Fruit fly (Drosophila melanogaster) whole organism, wandering third instar larva: ENCODE results near the gene fau.

ENCODE experiments used
- CG32264 ChIP-seq: fragments of 200-800 bp; sonication (Bioruptor generic); optimal IDR thresholded peaks from 2 replicates; lab custom pipeline; 2016; ENCODE audit warnings: missing biosample characterization, missing genetic modification characterization
- CG9705 ChIP-seq: fragments of 200-800 bp; sonication (Bioruptor generic); optimal IDR thresholded peaks from 2 replicates; lab custom pipeline; 2018; ENCODE audit warnings: missing biosample characterization, mild to moderate bottlenecking, missing genetic modification characterization
- CrebA ChIP-seq: fragments of 200-800 bp; sonication (Bioruptor generic); optimal IDR thresholded peaks from 2 replicates; lab custom pipeline; 2016; ENCODE audit warnings: missing biosample characterization, mild to moderate bottlenecking, missing genetic modification characterization, borderline replicate concordance
- Dfd ChIP-seq: fragments of >200 bp; optimal IDR thresholded peaks from 2 replicates; lab custom pipeline; 2017; ENCODE audit warnings: missing biosample characterization, missing genetic modification characterization
- Dif ChIP-seq: fragments of 200-275, 200-300 bp; sonication (Bioruptor generic); optimal IDR thresholded peaks from 2 replicates; lab custom pipeline; 2018; ENCODE audit warnings: missing biosample characterization, missing genetic modification characterization; ENCODE audit not compliant: partially characterized antibody
- GATAd ChIP-seq: sonication (Bioruptor generic); optimal IDR thresholded peaks from 2 replicates; lab custom pipeline; 2016; ENCODE audit warnings: missing biosample characterization, missing genetic modification characterization
- HLH106 ChIP-seq: fragments of 200-800 bp; optimal IDR thresholded peaks from 3 replicates; lab custom pipeline; 2019; ENCODE audit warnings: missing biosample characterization, mild to moderate bottlenecking, missing genetic modification characterization, moderate library complexity
- Hr78 ChIP-seq: fragments of >200 bp; optimal IDR thresholded peaks from 2 replicates; lab custom pipeline; 2017; ENCODE audit warnings: missing biosample characterization, missing genetic modification characterization
- Hr83 ChIP-seq: fragments of 200-300 bp; sonication (Bioruptor generic); optimal IDR thresholded peaks from 2 replicates; lab custom pipeline; 2016; ENCODE audit warnings: missing biosample characterization, mild to moderate bottlenecking, missing genetic modification characterization, moderate library complexity; ENCODE audit not compliant: poor library complexity, severe bottlenecking
- Myc ChIP-seq: fragments of >200 bp; optimal IDR thresholded peaks from 2 replicates; lab custom pipeline; 2017
- Rel ChIP-seq, 2 experiments: fragments of 200-800 bp; sonication (Bioruptor generic) in 1 of 2; optimal IDR thresholded peaks; 2 replicates in 1 of 2; 3 replicates in 1 of 2; lab custom pipeline; 2016 to 2019; ENCODE audit warnings: mild to moderate bottlenecking in 2 of 2, missing biosample characterization in 2 of 2, missing genetic modification characterization in 2 of 2, moderate library complexity in 1 of 2
- Sp1 ChIP-seq: fragments of 200-800 bp; sonication (Bioruptor generic); optimal IDR thresholded peaks from 3 replicates; lab custom pipeline; 2019; ENCODE audit warnings: missing biosample characterization, mild to moderate bottlenecking, missing genetic modification characterization, moderate library complexity
- Vsx2 ChIP-seq: fragments of 200-300, 225-300 bp; sonication (Bioruptor generic); optimal IDR thresholded peaks from 2 replicates; lab custom pipeline; 2018; ENCODE audit warnings: missing biosample characterization, missing genetic modification characterization; ENCODE audit not compliant: partially characterized antibody
- br ChIP-seq: fragments of 200-800 bp; sonication (Bioruptor generic); optimal IDR thresholded peaks from 2 replicates; lab custom pipeline; 2016; ENCODE audit warnings: missing biosample characterization, missing genetic modification characterization
- brk ChIP-seq: fragments of 200-800 bp; sonication (Bioruptor generic); optimal IDR thresholded peaks from 2 replicates; lab custom pipeline; 2016; ENCODE audit warnings: missing biosample characterization, mild to moderate bottlenecking, missing genetic modification characterization
- dl ChIP-seq, 2 experiments: fragments of 175-275, 200-275 bp in 1 of 2; fragments of 200-275 bp in 1 of 2; sonication (Bioruptor generic); optimal IDR thresholded peaks; lab custom pipeline; 2018; ENCODE audit warnings: mild to moderate bottlenecking in 2 of 2, missing biosample characterization in 2 of 2, missing genetic modification characterization in 2 of 2, moderate library complexity in 2 of 2; ENCODE audit not compliant: partially characterized antibody in 2 of 2, insufficient read depth in 1 of 2
- dsf ChIP-seq: sonication (Bioruptor generic); optimal IDR thresholded peaks from 2 replicates; lab custom pipeline; 2016; ENCODE audit warnings: missing biosample characterization, missing genetic modification characterization, borderline replicate concordance
- ey ChIP-seq: fragments of 200-800 bp; sonication (Bioruptor generic); optimal IDR thresholded peaks from 2 replicates; lab custom pipeline; 2016; ENCODE audit warnings: missing biosample characterization, missing genetic modification characterization
- foxo ChIP-seq, 2 experiments: fragments of 200-800 bp; sonication (Bioruptor generic); optimal IDR thresholded peaks; 2 replicates in 1 of 2; 3 replicates in 1 of 2; lab custom pipeline; 2016 to 2017; ENCODE audit warnings: missing biosample characterization in 2 of 2, missing genetic modification characterization in 2 of 2
- fru ChIP-seq: fragments of 200-800 bp; sonication (Bioruptor generic); optimal IDR thresholded peaks from 3 replicates; lab custom pipeline; 2016; ENCODE audit warnings: missing biosample characterization, mild to moderate bottlenecking, missing genetic modification characterization
- jim ChIP-seq: fragments of 175-275, 200-325 bp; sonication (Bioruptor generic); optimal IDR thresholded peaks from 2 replicates; lab custom pipeline; 2016; ENCODE audit warnings: missing biosample characterization, mild to moderate bottlenecking, missing genetic modification characterization
- lola ChIP-seq: fragments of >200 bp; optimal IDR thresholded peaks from 2 replicates; lab custom pipeline; 2017; ENCODE audit warnings: missing biosample characterization, missing genetic modification characterization
- pan ChIP-seq: fragments of >200 bp; optimal IDR thresholded peaks from 2 replicates; lab custom pipeline; 2017
- psq ChIP-seq: fragments of 200-800 bp; sonication (Bioruptor generic); optimal IDR thresholded peaks from 3 replicates; lab custom pipeline; 2017; ENCODE audit warnings: missing biosample characterization, mild to moderate bottlenecking, missing genetic modification characterization, moderate library complexity
- rgr ChIP-seq: fragments of 200-800 bp; sonication (Bioruptor generic); optimal IDR thresholded peaks from 3 replicates; lab custom pipeline; 2016; ENCODE audit warnings: missing biosample characterization, mild to moderate bottlenecking, missing genetic modification characterization
- tai ChIP-seq: sonication (Bioruptor generic); optimal IDR thresholded peaks from 2 replicates; lab custom pipeline; 2016; ENCODE audit warnings: missing biosample characterization, missing genetic modification characterization
- woc ChIP-seq: sonication (Bioruptor generic); optimal IDR thresholded peaks from 2 replicates; lab custom pipeline; 2016; ENCODE audit warnings: missing biosample characterization, mild to moderate bottlenecking, missing genetic modification characterization

fau gene

DNA sequence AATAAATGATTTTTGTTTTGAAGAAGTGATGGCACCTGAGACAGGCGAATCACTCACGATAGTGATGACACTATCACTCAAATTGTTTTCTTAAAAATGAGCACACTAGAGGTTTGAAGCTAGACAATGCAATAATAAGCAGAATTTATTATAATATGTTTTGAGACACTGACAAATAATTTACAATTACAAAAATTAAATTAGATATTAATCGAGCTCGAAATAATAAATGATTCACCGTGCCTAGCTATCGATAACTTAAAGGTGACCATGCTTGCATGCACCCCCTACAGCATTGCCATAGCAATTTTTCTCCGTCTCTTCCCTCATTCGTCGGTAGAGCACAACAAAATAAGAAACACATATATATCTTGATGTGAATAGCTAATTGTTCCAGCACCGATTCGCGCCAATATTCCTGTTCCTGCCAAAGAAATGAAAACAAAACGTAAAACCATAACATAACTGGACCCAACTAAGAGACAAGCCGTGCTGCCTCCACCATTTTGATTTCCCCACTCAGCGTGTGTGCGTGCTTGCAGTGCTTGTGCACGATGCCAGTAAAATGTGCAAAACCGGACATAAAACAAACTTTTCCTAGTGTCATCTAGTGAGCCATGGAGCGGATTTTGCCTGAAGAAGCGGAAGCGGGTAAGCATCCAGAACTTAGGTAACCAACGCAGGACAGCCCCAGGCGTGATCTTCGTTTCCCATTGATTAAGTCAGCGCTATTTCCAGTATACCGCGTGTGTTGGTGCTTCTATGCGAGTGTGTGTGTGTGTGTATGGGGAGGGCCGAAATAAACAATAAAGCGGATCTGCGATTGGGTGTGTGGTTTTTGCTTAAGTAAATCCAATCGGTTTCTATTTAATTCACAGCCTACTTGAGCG is 16.0 kb downstream of the fau start, which contains the start of the genes MED7 and Cap-H2 (continued):
- TF ChIP-seq CG32264 (GFP tag; lab: Kevin White, UChicago) (peak; percentile 43), Sp1 (GFP tag; lab: Kevin White, UChicago) (no peak), rgr (peak; percentile 77), GATAd (peak; percentile 4), lola (no peak), Vsx2 (GFP tag; lab: Kevin White, UChicago) (no peak), woc (GFP tag; lab: Kevin White, UChicago) (peak; percentile 91), Hr78 (GFP tag; lab: Kevin White, UChicago) (no peak), tai (GFP tag; lab: Kevin White, UChicago) (peak; percentile 90), ey (peak; percentile 75), Myc (lab: Kevin White, UChicago) (peak; percentile 4)
- TF ChIP-seq, all 38 proteins: peak for 24

- TF ChIP-seq jim (GFP tag; lab: Kevin White, UChicago) (no peak), Hr78 (GFP tag; lab: Kevin White, UChicago) (no peak), br (GFP tag; lab: Kevin White, UChicago) (no peak), CG32264 (GFP tag; lab: Kevin White, UChicago) (no peak), pan (lab: Kevin White, UChicago) (no peak), HLH106 (tag; lab: Kevin White, UChicago) (no peak)
Observed at dm6 chr3R:10759348-10759847, 17.8 kb downstream of the fau start, which contains the start of gene CG31272. CG31272 (minus strand) TSS chr3R:10759398.

- TF ChIP-seq psq (GFP tag; lab: Kevin White, UChicago): no peak
Observed at dm6 chr3R:10755534-10755933, 21.6 kb downstream of the fau start, which contains the start of gene CG14691. CG14691 (minus strand) TSS chr3R:10755634.

DNA sequence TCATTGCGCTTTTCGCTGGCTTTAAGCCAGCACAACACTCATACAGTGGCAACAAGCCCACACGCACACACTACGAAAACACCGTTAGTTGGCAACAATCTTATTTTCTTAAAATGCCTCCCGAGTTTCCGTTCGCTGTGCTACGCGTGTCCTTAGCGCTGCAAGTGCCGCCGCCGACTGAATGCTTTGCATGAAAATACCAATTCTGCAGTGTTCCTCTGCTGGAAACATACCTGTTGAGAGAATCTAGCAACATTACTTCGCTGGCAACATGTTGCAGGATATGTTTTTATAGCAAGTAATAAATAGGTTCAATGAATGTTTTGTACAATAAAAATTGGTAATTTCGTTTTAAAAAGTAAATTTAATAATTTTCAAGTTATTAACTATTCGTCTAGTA is 26.1 kb downstream of the fau start, which contains the start of gene TkR86C:
Gene TkR86C (minus strand): TSS at position 168 of the 400 bp plus-strand sequence.
- TF ChIP-seq pan (lab: Kevin White, UChicago) (no peak), dl (GFP tag; optimal IDR thresholded peaks at IDR 0.05; lab: Kevin White, UChicago; ENCODE audit: insufficient read depth in 1 of 2, partially characterized antibody in 2 of 2) (no peak), Myc (lab: Kevin White, UChicago) (no peak)

DNA sequence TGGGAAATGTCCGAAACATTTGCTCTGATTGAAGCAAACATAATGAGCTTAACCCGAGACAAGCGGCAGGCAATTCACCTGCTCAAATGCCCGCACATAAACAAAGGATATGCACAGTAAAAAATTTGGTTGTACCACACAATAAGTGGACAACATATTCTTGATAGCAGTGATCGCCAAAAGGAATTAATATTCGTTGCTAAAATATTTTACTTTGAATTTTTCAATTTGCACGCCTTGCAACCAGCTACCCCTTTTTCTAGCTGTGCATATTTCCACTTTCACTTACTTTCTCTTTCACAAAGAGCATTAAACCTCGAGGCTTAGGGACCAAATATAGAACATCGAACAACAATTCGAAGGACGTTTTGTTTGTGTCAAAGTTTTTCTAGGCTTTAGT is 29.5 kb downstream of the fau start:
- TF ChIP-seq Rel (GFP tag; optimal IDR thresholded peaks at IDR 0.05; lab: Kevin White, UChicago): no peak
- TF ChIP-seq Rel (tag; optimal IDR thresholded peaks at IDR 0.05; lab: Kevin White, UChicago): no peak
- TF ChIP-seq CrebA: no peak
- no peak for TF ChIP-seq fru
- TF ChIP-seq dsf (GFP tag; lab: Kevin White, UChicago): no peak
- no peak for TF ChIP-seq woc (GFP tag; lab: Kevin White, UChicago)
- TF ChIP-seq psq (GFP tag; lab: Kevin White, UChicago): no peak
- TF ChIP-seq Hr78 (GFP tag; lab: Kevin White, UChicago): no peak
- no peak for TF ChIP-seq pan (lab: Kevin White, UChicago)
- TF ChIP-seq tai (GFP tag; lab: Kevin White, UChicago): no peak
- no peak for TF ChIP-seq Hr83 (GFP tag; lab: Kevin White, UChicago)
- no peak for TF ChIP-seq brk (GFP tag; lab: Kevin White, UChicago)
- TF ChIP-seq, all 38 proteins: peak for 0

dm6 chr3R:10735857-10736256 is 41.3 kb downstream of the fau start, which contains the start of gene tomboy20:
tomboy20 (minus strand) TSS chr3R:10735957.
- TF ChIP-seq Hr78 (GFP tag; lab: Kevin White, UChicago) (no peak), Dfd (GFP tag; lab: Kevin White, UChicago) (no peak), foxo (GFP tag; optimal IDR thresholded peaks at IDR 0.05; lab: Kevin White, UChicago) (no peak), brk (GFP tag; lab: Kevin White, UChicago) (no peak), CG9705 (GFP tag; lab: Kevin White, UChicago) (no peak), Dif (no peak)
